Worm (Caenorhabditis elegans) whole organism, young adult: ENCODE data around the gene C36C5.14.

Experiments used
- T07F8.4 ChIP-seq: sonication (generic microtip); optimal IDR thresholded peaks from 2 replicates; lab custom pipeline; 2016; ENCODE audit warnings: mild to moderate bottlenecking, missing genetic modification characterization, moderate library complexity, missing compliant biosample characterization
- attf-5 ChIP-seq: fragments of 200-800 bp; sonication (Bioruptor generic); optimal IDR thresholded peaks from 2 replicates; lab custom pipeline; 2018; ENCODE audit warnings: mild to moderate bottlenecking, missing genetic modification characterization, missing compliant biosample characterization
- cebp-1 ChIP-seq, 2 experiments: fragments of 200-800 bp in 1 of 2; sonication (Bioruptor generic) in 1 of 2; sonication (generic microtip) in 1 of 2; IDR thresholded peaks in 1 of 2; optimal IDR thresholded peaks in 1 of 2; 2 replicates each; pipeline versions ENCODE4 v1.3.6 to Lab custom; 2017 to 2022; ENCODE audit warnings: missing compliant biosample characterization in 2 of 2, missing genetic modification characterization in 2 of 2, mild to moderate bottlenecking in 1 of 2, missing genetic modification reagents in 1 of 2, moderate library complexity in 1 of 2
- dox-1 ChIP-seq: fragments of 200-800 bp; sonication (Bioruptor generic); IDR thresholded peaks from 2 replicates; pipeline ENCODE4 v1.3.6; 2022; ENCODE audit warnings: missing genetic modification reagents, missing genetic modification characterization, missing compliant biosample characterization
- hlh-12 ChIP-seq: sonication (generic microtip); optimal IDR thresholded peaks from 2 replicates; lab custom pipeline; 2016; ENCODE audit warnings: missing genetic modification characterization, missing compliant biosample characterization
- lin-26 ChIP-seq: fragments of 200-800 bp; sonication (Bioruptor generic); IDR thresholded peaks from 2 replicates; pipeline ENCODE4 v1.3.6; 2022; ENCODE audit warnings: missing genetic modification reagents, missing genetic modification characterization, missing compliant biosample characterization
- nhr-120 ChIP-seq: fragments of 200-800 bp; sonication (Bioruptor generic); IDR thresholded peaks from 2 replicates; pipeline ENCODE4 v1.3.6; 2022; ENCODE audit warnings: missing genetic modification characterization, missing compliant biosample characterization
- rec-8 ChIP-seq, 2 experiments: sonication (generic microtip); optimal IDR thresholded peaks; 2 replicates each; lab custom pipeline; 2016; ENCODE audit warnings: mild to moderate bottlenecking in 2 of 2, missing genetic modification characterization in 2 of 2, missing genetic modification reagents in 2 of 2, missing genotype in 2 of 2, missing biosample characterization in 1 of 2, missing compliant biosample characterization in 1 of 2, moderate library complexity in 1 of 2
- sea-2 ChIP-seq: fragments of 200-800 bp; sonication (Bioruptor generic); IDR thresholded peaks from 2 replicates; pipeline ENCODE4 v1.3.6; 2022; ENCODE audit warnings: missing genetic modification characterization, missing compliant biosample characterization
- snpc-4 ChIP-seq, 5 experiments: fragments of 150-350 bp in 1 of 5; sonication (generic microtip) in 4 of 5; optimal IDR thresholded peaks; 2 replicates each; lab custom pipeline; 2014 to 2018; ENCODE audit warnings: missing genetic modification characterization in 5 of 5, missing biosample characterization in 3 of 5, antibody characterized with exemption in 2 of 5, mild to moderate bottlenecking in 2 of 5, missing compliant biosample characterization in 2 of 5, missing genotype in 2 of 5, moderate library complexity in 2 of 5, missing genetic modification reagents in 1 of 5
- tbp1 ChIP-seq: fragments of 200-800 bp; sonication (Bioruptor generic); optimal IDR thresholded peaks from 2 replicates; lab custom pipeline; 2018; ENCODE audit warnings: mild to moderate bottlenecking, missing genetic modification characterization, missing compliant biosample characterization
- unc-62 ChIP-seq: fragments of 150-350 bp; optimal IDR thresholded peaks from 2 replicates; lab custom pipeline; 2014; ENCODE audit warnings: missing biosample characterization, missing genetic modification reagents, missing genetic modification characterization

DNA sequence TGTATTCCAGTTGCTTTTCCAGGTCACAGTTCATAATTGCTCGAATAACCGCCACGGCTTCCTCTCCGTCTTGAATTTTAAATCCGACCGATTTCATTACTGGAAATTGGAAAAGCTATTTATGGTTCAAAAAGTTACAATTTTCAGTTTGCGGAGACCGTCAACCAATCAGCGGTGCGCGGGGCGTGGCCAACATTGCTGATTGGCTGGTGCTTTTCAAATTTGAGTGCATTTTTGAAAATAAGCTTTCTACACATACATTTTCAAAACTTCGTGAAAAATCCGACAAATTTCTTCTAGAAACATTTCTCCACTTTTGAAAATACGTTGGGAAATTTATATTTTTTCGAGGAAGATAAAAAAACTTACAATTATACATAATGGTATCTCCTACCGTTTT is 30.5 kb upstream of the C36C5.14 start:
- TF ChIP-seq cebp-1 (GFP tag; IDR thresholded peaks at IDR 0.05; lab: Robert Waterston, UW): no peak
- TF ChIP-seq cebp-1 (tag; optimal IDR thresholded peaks at IDR 0.05; lab: Kevin White, UChicago): no peak
- no peak for TF ChIP-seq nhr-120
- TF ChIP-seq unc-62 (GFP tag; lab: Kevin White, UChicago): no peak
- TF ChIP-seq rec-8 (tag; optimal IDR thresholded peaks at IDR 0.05; lab: Kevin White, UChicago): no peak
- TF ChIP-seq hlh-12 (tag; lab: Kevin White, UChicago): no peak
- TF ChIP-seq snpc-4 (GFP tag; optimal IDR thresholded peaks at IDR 0.05; lab: Kevin White, UChicago): no peak
- TF ChIP-seq snpc-4 (tag; optimal IDR thresholded peaks at IDR 0.05; lab: Kevin White, UChicago): no peak
- no peak for TF ChIP-seq lin-26 (GFP tag; lab: Robert Waterston, UW)
- TF ChIP-seq T07F8.4 (tag; lab: Kevin White, UChicago): no peak
- TF ChIP-seq attf-5: no peak
- TF ChIP-seq dox-1 (GFP tag; lab: Robert Waterston, UW): no peak
- no peak for TF ChIP-seq tbp1 (GFP tag; lab: Kevin White, UChicago)
- no peak for TF ChIP-seq sea-2 (GFP tag; lab: Robert Waterston, UW)
